Fruit fly (Drosophila melanogaster) whole organism, embryonic: Measurements from ENCODE around the gene fd96Ca.

ENCODE experiments used
- Asciz ChIP-seq: fragments of 200-800 bp; sonication (Bioruptor generic); optimal IDR thresholded peaks from 2 replicates; lab custom pipeline; 2017; ENCODE audit warnings: missing biosample characterization, mild to moderate bottlenecking, missing genetic modification characterization, missing genetic modification reagents
- Atf-2 ChIP-seq: fragments of 200-800 bp; sonication (Bioruptor generic); optimal IDR thresholded peaks from 2 replicates; lab custom pipeline; 2016; ENCODE audit warnings: missing biosample characterization, missing genetic modification characterization
- Atf3 ChIP-seq: fragments of 200-800 bp; sonication (Bioruptor generic); optimal IDR thresholded peaks from 3 replicates; lab custom pipeline; 2016; ENCODE audit warnings: missing biosample characterization, missing genetic modification characterization
- B-H2 ChIP-seq: fragments of 200-800 bp; sonication (Bioruptor generic); optimal IDR thresholded peaks from 2 replicates; lab custom pipeline; 2018; ENCODE audit warnings: missing biosample characterization, mild to moderate bottlenecking, missing genetic modification characterization
- C15 ChIP-seq: fragments of 200-800 bp; sonication (Bioruptor generic); IDR thresholded peaks from 3 replicates; pipeline ENCODE4 v1.3.6; 2022; ENCODE audit warnings: missing biosample characterization, missing genetic modification characterization
- CG11247 ChIP-seq: fragments of 200-800 bp; sonication (Bioruptor generic); IDR thresholded peaks from 2 replicates; pipeline ENCODE4 v1.3.6; 2022; ENCODE audit warnings: missing biosample characterization, missing genetic modification characterization
- CG11398 ChIP-seq: fragments of 200-800 bp; sonication (Bioruptor generic); optimal IDR thresholded peaks from 2 replicates; lab custom pipeline; 2016; ENCODE audit warnings: missing biosample characterization, missing genetic modification characterization
- CG15073 ChIP-seq: fragments of 200-800 bp; sonication (Bioruptor generic); optimal IDR thresholded peaks from 2 replicates; lab custom pipeline; 2016; ENCODE audit warnings: missing biosample characterization, missing genetic modification characterization
- CG17359 ChIP-seq: fragments of 200-800 bp; sonication (Bioruptor generic); optimal IDR thresholded peaks from 3 replicates; lab custom pipeline; 2018; ENCODE audit warnings: missing biosample characterization, mild to moderate bottlenecking, missing genetic modification characterization, moderate library complexity
- CG17612 ChIP-seq: fragments of 200-800 bp; sonication (Bioruptor generic); IDR thresholded peaks from 2 replicates; pipeline ENCODE4 v1.3.6; 2022; ENCODE audit warnings: missing biosample characterization, missing genetic modification characterization
- CG17802 ChIP-seq: fragments of 200-800 bp; sonication (Bioruptor generic); optimal IDR thresholded peaks from 2 replicates; lab custom pipeline; 2018; ENCODE audit warnings: missing biosample characterization, mild to moderate bottlenecking, missing genetic modification characterization, moderate library complexity
- CG2129 ChIP-seq: fragments of 200-800 bp; sonication (Bioruptor generic); IDR thresholded peaks from 2 replicates; pipeline ENCODE4 v1.3.6; 2022; ENCODE audit warnings: missing biosample characterization, missing genetic modification characterization; ENCODE audit not compliant: partially characterized antibody
- CG31224 ChIP-seq: fragments of 200-800 bp; sonication (Bioruptor generic); IDR thresholded peaks from 2 replicates; pipeline ENCODE4 v1.3.6; 2022; ENCODE audit warnings: missing biosample characterization, missing genetic modification characterization
- CG3281 ChIP-seq: fragments of 200-800 bp; sonication (Bioruptor generic); optimal IDR thresholded peaks from 3 replicates; lab custom pipeline; 2017; ENCODE audit warnings: missing biosample characterization, mild to moderate bottlenecking, missing genetic modification characterization
- CG3407 ChIP-seq: fragments of 200-800 bp; sonication (Bioruptor generic); optimal IDR thresholded peaks from 2 replicates; lab custom pipeline; 2018; ENCODE audit warnings: missing biosample characterization, mild to moderate bottlenecking, missing genetic modification characterization
- CG34422 ChIP-seq: fragments of 200-800 bp; sonication (Bioruptor generic); IDR thresholded peaks from 3 replicates; pipeline ENCODE4 v1.3.6; 2022; ENCODE audit warnings: missing biosample characterization, missing genetic modification characterization
- CG3847 ChIP-seq: fragments of 200-800 bp; sonication (Bioruptor generic); IDR thresholded peaks from 2 replicates; pipeline ENCODE4 v1.3.6; 2022; ENCODE audit warnings: missing biosample characterization, missing genetic modification characterization
- CHES-1-like ChIP-seq: fragments of 200-800 bp; sonication (Bioruptor generic); optimal IDR thresholded peaks from 2 replicates; lab custom pipeline; 2016; ENCODE audit warnings: missing biosample characterization, missing genetic modification characterization
- D19B ChIP-seq: fragments of 200-800 bp; sonication (Bioruptor generic); optimal IDR thresholded peaks from 2 replicates; lab custom pipeline; 2017; ENCODE audit warnings: missing biosample characterization, mild to moderate bottlenecking, missing genetic modification characterization
- Dbx ChIP-seq: fragments of 200-800 bp; sonication (Bioruptor generic); IDR thresholded peaks from 3 replicates; pipeline ENCODE4 v1.3.6; 2022; ENCODE audit warnings: missing biosample characterization, missing genetic modification characterization
- Dp ChIP-seq: fragments of 200-800 bp; sonication (Bioruptor generic); optimal IDR thresholded peaks from 2 replicates; lab custom pipeline; 2018; ENCODE audit warnings: missing biosample characterization, mild to moderate bottlenecking, missing genetic modification characterization, moderate library complexity
- Eip74EF ChIP-seq, 2 experiments: fragments of 200-800 bp in 1 of 2; fragments of >200 bp in 1 of 2; sonication (Bioruptor generic) in 1 of 2; optimal IDR thresholded peaks; 2 replicates each; lab custom pipeline; 2017 to 2019; ENCODE audit warnings: missing biosample characterization in 2 of 2, missing genetic modification characterization in 2 of 2, mild to moderate bottlenecking in 1 of 2, moderate library complexity in 1 of 2
- H2.0 ChIP-seq: fragments of 200-800 bp; sonication (Bioruptor generic); IDR thresholded peaks from 2 replicates; pipeline ENCODE4 v1.3.6; 2022; ENCODE audit warnings: missing biosample characterization, missing genetic modification characterization
- Hey ChIP-seq: fragments of 200-800 bp; sonication (Bioruptor generic); optimal IDR thresholded peaks from 3 replicates; lab custom pipeline; 2018; ENCODE audit warnings: missing biosample characterization, mild to moderate bottlenecking, missing genetic modification characterization
- HmgD ChIP-seq: fragments of 200-800 bp; sonication (Bioruptor generic); optimal IDR thresholded peaks from 3 replicates; lab custom pipeline; 2016; ENCODE audit warnings: missing biosample characterization, missing genetic modification characterization
- NC2β ChIP-seq: fragments of 200-800 bp; sonication (Bioruptor generic); optimal IDR thresholded peaks from 2 replicates; lab custom pipeline; 2016; ENCODE audit warnings: missing biosample characterization, missing genetic modification characterization
- Oaz ChIP-seq: fragments of 200-800 bp; sonication (Bioruptor generic); IDR thresholded peaks from 2 replicates; pipeline ENCODE4 v1.3.6; 2022; ENCODE audit warnings: missing biosample characterization, missing genetic modification characterization
- Sox102F ChIP-seq: fragments of 200-800 bp; sonication (Bioruptor generic); optimal IDR thresholded peaks from 2 replicates; lab custom pipeline; 2018; ENCODE audit warnings: missing biosample characterization, mild to moderate bottlenecking, missing genetic modification characterization, moderate library complexity
- Sry-δ ChIP-seq: fragments of 200-800 bp; sonication (Bioruptor generic); optimal IDR thresholded peaks from 2 replicates; lab custom pipeline; 2016; ENCODE audit warnings: missing biosample characterization, missing genetic modification characterization
- Ssrp ChIP-seq: fragments of 200-800 bp; sonication (Bioruptor generic); optimal IDR thresholded peaks from 2 replicates; lab custom pipeline; 2018; ENCODE audit warnings: missing biosample characterization, mild to moderate bottlenecking, missing genetic modification characterization, moderate library complexity
- Xbp1 ChIP-seq: fragments of 200-800 bp; sonication (Bioruptor generic); optimal IDR thresholded peaks from 3 replicates; lab custom pipeline; 2016; ENCODE audit warnings: missing biosample characterization, mild to moderate bottlenecking, missing genetic modification characterization
- bsh ChIP-seq, 2 experiments: fragments of 200-800 bp; sonication (Bioruptor generic); optimal IDR thresholded peaks; 2 replicates each; lab custom pipeline; 2017 to 2018; ENCODE audit warnings: mild to moderate bottlenecking in 2 of 2, missing biosample characterization in 2 of 2, missing genetic modification characterization in 2 of 2, moderate library complexity in 1 of 2
- crc ChIP-seq: fragments of 200-800 bp; sonication (Bioruptor generic); optimal IDR thresholded peaks from 2 replicates; lab custom pipeline; 2016; ENCODE audit warnings: missing biosample characterization, missing genetic modification characterization
- dmrt99B ChIP-seq: fragments of 200-800 bp; sonication (Bioruptor generic); optimal IDR thresholded peaks from 2 replicates; lab custom pipeline; 2018; ENCODE audit warnings: missing biosample characterization, mild to moderate bottlenecking, missing genetic modification characterization, moderate library complexity
- fd64A ChIP-seq: fragments of 200-800 bp; sonication (Bioruptor generic); optimal IDR thresholded peaks from 3 replicates; lab custom pipeline; 2018; ENCODE audit warnings: missing biosample characterization, mild to moderate bottlenecking, missing genetic modification characterization
- gcm2 ChIP-seq: fragments of 200-800 bp; sonication (Bioruptor generic); optimal IDR thresholded peaks from 2 replicates; lab custom pipeline; 2016; ENCODE audit warnings: missing biosample characterization, missing genetic modification characterization
- gfzf ChIP-seq: fragments of 200-800 bp; sonication (Bioruptor generic); optimal IDR thresholded peaks from 2 replicates; lab custom pipeline; 2016; ENCODE audit warnings: missing biosample characterization, mild to moderate bottlenecking, missing genetic modification characterization, moderate library complexity
- gsb ChIP-seq: fragments of 200-800 bp; sonication (Bioruptor generic); IDR thresholded peaks from 2 replicates; pipeline ENCODE4 v1.3.6; 2022; ENCODE audit warnings: missing biosample characterization, missing genetic modification characterization
- her ChIP-seq: fragments of 200-800 bp; sonication (Bioruptor generic); optimal IDR thresholded peaks from 2 replicates; lab custom pipeline; 2016; ENCODE audit warnings: missing biosample characterization, missing genetic modification characterization
- kah ChIP-seq: fragments of 200-800 bp; sonication (Bioruptor generic); optimal IDR thresholded peaks from 2 replicates; lab custom pipeline; 2018; ENCODE audit warnings: missing biosample characterization, mild to moderate bottlenecking, missing genetic modification characterization
- klu ChIP-seq: fragments of 200-800 bp; sonication (Bioruptor generic); IDR thresholded peaks from 2 replicates; pipeline ENCODE4 v1.3.6; 2022; ENCODE audit warnings: missing biosample characterization, missing genetic modification characterization
- nau ChIP-seq: fragments of 200-800 bp; sonication (Bioruptor generic); optimal IDR thresholded peaks from 3 replicates; lab custom pipeline; 2017; ENCODE audit warnings: missing biosample characterization, mild to moderate bottlenecking, missing genetic modification characterization, missing genetic modification reagents
- oc ChIP-seq: fragments of 200-800 bp; sonication (Bioruptor generic); optimal IDR thresholded peaks from 2 replicates; lab custom pipeline; 2018; ENCODE audit warnings: missing biosample characterization, mild to moderate bottlenecking, missing genetic modification characterization, moderate library complexity
- p53 ChIP-seq: fragments of 200-800 bp; sonication (Bioruptor generic); optimal IDR thresholded peaks from 2 replicates; lab custom pipeline; 2016; ENCODE audit warnings: missing biosample characterization, missing genetic modification characterization
- schlank ChIP-seq: fragments of 200-800 bp; sonication (Bioruptor generic); optimal IDR thresholded peaks from 2 replicates; lab custom pipeline; 2018; ENCODE audit warnings: missing biosample characterization, mild to moderate bottlenecking, missing genetic modification characterization
- sens-2 ChIP-seq: fragments of 200-800 bp; sonication (Bioruptor generic); IDR thresholded peaks from 2 replicates; pipeline ENCODE4 v1.3.6; 2022; ENCODE audit warnings: missing biosample characterization, missing genetic modification characterization
- slp2 ChIP-seq: fragments of 200-800 bp; sonication (Bioruptor generic); optimal IDR thresholded peaks from 2 replicates; lab custom pipeline; 2016; ENCODE audit warnings: missing biosample characterization, missing genetic modification characterization
- tio ChIP-seq: fragments of 200-800 bp; sonication (Bioruptor generic); optimal IDR thresholded peaks from 2 replicates; lab custom pipeline; 2017; ENCODE audit warnings: missing biosample characterization, missing genetic modification characterization, inconsistent platforms
- toy ChIP-seq: fragments of 200-800 bp; sonication (Bioruptor generic); IDR thresholded peaks from 2 replicates; pipeline ENCODE4 v1.3.6; 2022; ENCODE audit warnings: missing biosample characterization, missing genetic modification characterization
- wek ChIP-seq: fragments of 200-800 bp; sonication (Bioruptor generic); optimal IDR thresholded peaks from 3 replicates; lab custom pipeline; 2018; ENCODE audit warnings: missing biosample characterization, mild to moderate bottlenecking, missing genetic modification characterization, moderate library complexity
- zfh1 ChIP-seq: fragments of 200-800 bp; sonication (Bioruptor generic); IDR thresholded peaks from 3 replicates; pipeline ENCODE4 v1.3.6; 2022; ENCODE audit warnings: missing biosample characterization, missing genetic modification characterization

fd96Ca gene

DNA sequence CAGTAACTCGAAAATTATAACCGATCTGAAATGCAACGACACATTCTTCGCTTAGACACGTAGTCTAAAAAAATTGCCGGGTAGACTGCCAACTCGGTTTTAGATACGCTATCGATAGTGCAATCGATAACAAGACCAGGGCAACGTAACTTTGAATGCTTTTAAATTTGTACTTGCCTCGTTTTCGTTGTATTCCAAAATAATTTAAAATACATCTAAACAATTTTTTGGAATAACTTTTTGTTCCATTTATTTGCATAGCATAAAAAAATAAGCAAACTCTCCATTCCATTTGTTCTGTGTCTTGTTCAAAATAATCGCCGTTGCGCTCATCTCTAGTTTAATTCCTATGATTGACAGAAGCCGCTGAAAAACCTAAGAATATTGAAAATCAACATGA is 12.9 kb upstream of the fd96Ca start, which contains the start of the genes Stt3B and CG11839 (continued):
- TF ChIP-seq HmgD (GFP tag; lab: Kevin White, UChicago): peak; percentile 85
- no peak for TF ChIP-seq Hey
- no peak for TF ChIP-seq oc (tag; lab: Kevin White, UChicago)
- TF ChIP-seq CG11247 (GFP tag; lab: Robert Waterston, UW): no peak; the same call in 1 of the 2 replicates
- TF ChIP-seq CG17802 (tag; lab: Kevin White, UChicago): no peak
- peak; percentile 89 for TF ChIP-seq CG34422
- TF ChIP-seq sens-2 (GFP tag; lab: Robert Waterston, UW): no peak
- TF ChIP-seq tio (GFP tag; lab: Kevin White, UChicago): no peak
- no peak for TF ChIP-seq CG17612 (GFP tag; lab: Robert Waterston, UW)
- no peak for TF ChIP-seq gsb (GFP tag; lab: Robert Waterston, UW)
- TF ChIP-seq zfh1 (GFP tag; lab: Robert Waterston, UW): peak; percentile 70
- peak; percentile 44 for TF ChIP-seq Dp
- peak; percentile 62 for TF ChIP-seq B-H2 (GFP tag; lab: Kevin White, UChicago)
- no peak for TF ChIP-seq nau (GFP tag; lab: Kevin White, UChicago)
- peak; percentile 71 for TF ChIP-seq NC2β (GFP tag; lab: Kevin White, UChicago)
- peak; percentile 74 for TF ChIP-seq crc (GFP tag; lab: Kevin White, UChicago)
- TF ChIP-seq CG11398 (GFP tag; lab: Kevin White, UChicago): peak; percentile 64
- 0 out of 2 replicates have a peak, but pooled peaks have one; percentile 55 for TF ChIP-seq Oaz (GFP tag; lab: Robert Waterston, UW)
- peak; percentile 45 for TF ChIP-seq Atf3
- TF ChIP-seq CHES-1-like (GFP tag; lab: Kevin White, UChicago): peak; percentile 86
- no peak; the same call in 1 of the 2 replicates for TF ChIP-seq H2.0
- TF ChIP-seq slp2 (GFP tag; lab: Kevin White, UChicago): peak; percentile 54
- no peak for TF ChIP-seq kah (GFP tag; lab: Kevin White, UChicago)
- peak; percentile 32 for TF ChIP-seq D19B (GFP tag; lab: Kevin White, UChicago)
- no peak for TF ChIP-seq Sox102F (GFP tag; lab: Kevin White, UChicago)
- TF ChIP-seq toy: no peak
- no peak for TF ChIP-seq CG17359 (tag; lab: Kevin White, UChicago)
- TF ChIP-seq CG2129 (GFP tag; lab: Robert Waterston, UW): peak; percentile 89
- peak; percentile 80 for TF ChIP-seq Dbx
- no peak for TF ChIP-seq p53 (GFP tag; lab: Kevin White, UChicago)
- no peak for TF ChIP-seq wek (GFP tag; lab: Kevin White, UChicago)
- TF ChIP-seq CG3281 (GFP tag; lab: Kevin White, UChicago): peak; percentile 66
- TF ChIP-seq CG3407: peak; percentile 6
- TF ChIP-seq bsh (GFP tag; optimal IDR thresholded peaks at IDR 0.05; lab: Kevin White, UChicago): no peak
- no peak for TF ChIP-seq C15
- peak; percentile 45 for TF ChIP-seq gcm2 (GFP tag; lab: Kevin White, UChicago)
- peak; percentile 91 for TF ChIP-seq CG3847 (GFP tag; lab: Robert Waterston, UW)
- TF ChIP-seq Atf-2: peak; percentile 70
- no peak for TF ChIP-seq Asciz
- no peak for TF ChIP-seq dmrt99B (tag; lab: Kevin White, UChicago)
- no peak for TF ChIP-seq CG15073 (GFP tag; lab: Kevin White, UChicago)
- no peak for TF ChIP-seq klu
- peak; percentile 18 for TF ChIP-seq schlank (tag; lab: Kevin White, UChicago)
- TF ChIP-seq Ssrp (tag; lab: Kevin White, UChicago): peak; percentile 54
- peak; percentile 62 for TF ChIP-seq her (GFP tag; lab: Kevin White, UChicago)
- peak; percentile 97 for TF ChIP-seq Sry-δ
- TF ChIP-seq fd64A (GFP tag; lab: Kevin White, UChicago): no peak
- no peak for TF ChIP-seq CG31224
- peak; percentile 46 for TF ChIP-seq gfzf
- peak; percentile 95 for TF ChIP-seq Xbp1 (GFP tag; lab: Kevin White, UChicago)
- TF ChIP-seq Eip74EF (GFP tag; optimal IDR thresholded peaks at IDR 0.05; lab: Kevin White, UChicago): no peak
